Worm (Caenorhabditis elegans) whole organism, L2 larva: ENCODE results near the gene gcc-2.

Experiments
- aly-2 ChIP-seq: fragments of 150-350 bp; optimal IDR thresholded peaks from 2 replicates; lab custom pipeline; 2014; ENCODE audit warnings: missing biosample characterization, missing genetic modification characterization
- ama-1 ChIP-seq: fragments of 150-350 bp; optimal IDR thresholded peaks from 2 replicates; lab custom pipeline; 2018; ENCODE audit warnings: inconsistent platforms
- lin-11 ChIP-seq: fragments of 150-350 bp; sonication (generic microtip); optimal IDR thresholded peaks from 2 replicates; lab custom pipeline; 2014; ENCODE audit warnings: missing biosample characterization, missing genetic modification characterization, inconsistent platforms, mixed read lengths
- mdl-1 ChIP-seq, 2 experiments: fragments of 150-350 bp in 1 of 2; sonication (generic microtip) in 1 of 2; optimal IDR thresholded peaks; 2 replicates each; lab custom pipeline; 2017; ENCODE audit warnings: missing biosample characterization in 2 of 2, missing genetic modification characterization in 2 of 2
- nhr-11 ChIP-seq: fragments of 150-350 bp; optimal IDR thresholded peaks from 2 replicates; lab custom pipeline; 2014; ENCODE audit warnings: missing biosample characterization, missing genetic modification characterization
- nhr-237 ChIP-seq: fragments of 150-350 bp; optimal IDR thresholded peaks from 2 replicates; lab custom pipeline; 2014; ENCODE audit warnings: missing biosample characterization, missing genetic modification characterization
- nhr-25 ChIP-seq: fragments of 150-350 bp; sonication (generic microtip); optimal IDR thresholded peaks from 3 replicates; lab custom pipeline; 2014; ENCODE audit warnings: missing biosample characterization, missing genetic modification characterization
- sem-4 ChIP-seq: fragments of 150-350 bp; optimal IDR thresholded peaks from 2 replicates; lab custom pipeline; 2014; ENCODE audit warnings: missing biosample characterization, missing genetic modification reagents, missing genetic modification characterization
- snpc-4 ChIP-seq: fragments of 150-350 bp; optimal IDR thresholded peaks from 2 replicates; lab custom pipeline; 2014; ENCODE audit warnings: missing biosample characterization, missing genetic modification characterization
- unc-39 ChIP-seq: fragments of 150-350 bp; optimal IDR thresholded peaks from 2 replicates; lab custom pipeline; 2014; ENCODE audit warnings: missing biosample characterization, missing genetic modification characterization
- unc-55 ChIP-seq: fragments of 150-350 bp; sonication (generic microtip); optimal IDR thresholded peaks from 3 replicates; lab custom pipeline; 2014; ENCODE audit warnings: missing biosample characterization, missing genetic modification reagents, missing genetic modification characterization
- unc-62 ChIP-seq: fragments of 150-350 bp; optimal IDR thresholded peaks from 2 replicates; lab custom pipeline; 2014; ENCODE audit warnings: missing biosample characterization, missing genetic modification reagents, missing genetic modification characterization

DNA sequence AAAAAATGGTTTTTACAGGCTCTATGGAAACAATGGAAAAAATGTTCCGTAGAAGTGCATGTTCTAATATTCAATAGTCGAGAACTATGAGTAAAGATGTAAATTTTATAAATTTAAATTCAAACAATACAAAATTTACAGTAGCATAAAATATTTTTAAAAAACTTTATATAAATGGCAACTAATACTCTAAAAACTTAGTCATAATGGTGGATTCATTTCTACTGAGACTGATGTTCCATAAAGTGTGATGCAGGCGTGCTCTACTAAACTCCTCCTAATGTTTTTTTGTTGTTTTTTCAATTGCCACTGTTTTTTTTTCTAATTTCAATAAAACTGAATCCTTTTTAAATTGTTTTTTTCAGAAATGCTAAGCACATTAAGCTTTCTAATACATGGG lies 46.2 kb upstream of the gcc-2 start, which contains the start of gene gtap-2:
- no peak for TF ChIP-seq nhr-25
- no peak for TF ChIP-seq nhr-11 (tag; lab: Kevin White, UChicago)
- TF ChIP-seq ama-1: no peak
- TF ChIP-seq unc-55: peak; percentile 64
- no peak for TF ChIP-seq sem-4 (tag; lab: Kevin White, UChicago)
- TF ChIP-seq nhr-237: no peak
- no peak for TF ChIP-seq lin-11 (tag; lab: Kevin White, UChicago)
- TF ChIP-seq snpc-4 (tag; lab: Kevin White, UChicago): no peak
- TF ChIP-seq unc-39 (tag; lab: Kevin White, UChicago): no peak
- TF ChIP-seq unc-62 (GFP tag; lab: Kevin White, UChicago): no peak
- TF ChIP-seq aly-2 (tag; lab: Kevin White, UChicago): no peak
- TF ChIP-seq mdl-1 (tag; optimal IDR thresholded peaks at IDR 0.05; lab: Kevin White, UChicago): no peak
